Fruit fly (Drosophila melanogaster): ENCODE measurements around the gene OXA1L.

The OXA1L gene

DNA sequence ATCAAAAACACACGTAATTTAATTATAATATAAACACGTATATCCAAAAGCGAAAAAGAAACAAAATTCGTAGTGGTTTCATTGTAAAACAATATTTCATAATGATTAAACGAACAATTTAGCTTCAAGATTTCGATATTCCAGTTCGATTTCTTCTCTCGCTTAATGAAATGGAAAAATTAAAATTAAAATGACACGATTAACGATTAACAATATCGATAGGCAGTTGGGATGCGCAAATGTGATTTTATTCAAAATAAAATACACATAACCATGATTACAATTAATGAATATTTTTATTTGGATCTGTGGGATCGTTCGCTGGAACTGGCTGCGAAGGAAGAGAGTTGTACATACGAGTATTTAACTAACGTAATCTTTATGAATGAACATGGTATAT is 10.2 kb downstream of the OXA1L start:
- TF ChIP-seq CG12768 (GFP tag; optimal IDR thresholded peaks at IDR 0.05) (no peak), kay (GFP tag; ENCODE audit: borderline replicate concordance) (peak; percentile 31)

- TF ChIP-seq CG12768 (GFP tag; optimal IDR thresholded peaks at IDR 0.05), result no peak
Measured at dm6 chr3L:10871534-10871933, 14.7 kb downstream of the OXA1L start.

dm6 chr3L:10870087-10870486 is 16.2 kb downstream of the OXA1L start:
- TF ChIP-seq Clk (GFP tag; optimal IDR thresholded peaks at IDR 0.05) (no peak), tj (GFP tag; optimal IDR thresholded peaks at IDR 0.05) (no peak), kay (GFP tag; ENCODE audit: borderline replicate concordance) (no peak), ovo (GFP tag; optimal IDR thresholded peaks at IDR 0.05) (no peak), CG7045 (GFP tag; optimal IDR thresholded peaks at IDR 0.05) (no peak), cnc (optimal IDR thresholded peaks at IDR 0.05) (no peak), bab1 (GFP tag; optimal IDR thresholded peaks at IDR 0.05) (no peak), CG14711 (tag; optimal IDR thresholded peaks at IDR 0.05) (no peak), CG11617 (GFP tag; optimal IDR thresholded peaks at IDR 0.05) (no peak), Crg-1 (GFP tag; optimal IDR thresholded peaks at IDR 0.05) (no peak), CG7101 (tag; optimal IDR thresholded peaks at IDR 0.05) (no peak)

- TF ChIP-seq cic (GFP tag; optimal IDR thresholded peaks at IDR 0.05), result peak; percentile 20
- TF ChIP-seq CG33017 (tag; optimal IDR thresholded peaks at IDR 0.05), result no peak
Measured at dm6 chr3L:10869144-10869543, 17.1 kb downstream of the OXA1L start.

DNA sequence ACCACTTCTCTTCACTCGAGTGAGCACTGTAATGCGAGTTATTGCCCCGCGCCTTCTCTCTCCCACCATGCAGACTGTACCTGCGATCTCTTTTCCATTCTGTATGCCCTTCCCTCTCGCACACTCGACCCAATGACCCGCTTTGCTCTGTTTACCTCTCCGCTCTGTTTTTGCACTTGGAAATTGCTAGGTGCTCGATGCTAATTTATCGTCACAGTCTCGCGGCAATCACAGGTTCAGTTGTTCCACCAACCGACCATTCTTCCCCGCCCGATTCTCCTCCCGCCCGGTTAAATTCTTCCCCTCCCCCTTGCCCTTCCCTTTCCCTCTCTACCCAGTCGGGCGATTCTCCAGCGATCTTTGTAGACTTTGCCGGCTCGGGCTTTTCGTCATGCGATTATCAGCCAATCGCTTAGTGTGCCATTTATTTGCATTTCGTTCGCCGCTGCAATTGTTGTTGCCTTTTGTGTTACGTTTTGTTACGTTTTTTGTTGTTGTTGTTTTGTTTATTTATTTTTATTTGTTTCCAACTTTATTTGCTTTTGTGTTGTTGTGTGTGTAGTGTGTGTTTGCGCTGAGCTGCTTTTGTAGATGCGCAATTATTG is 18.4 kb downstream of the OXA1L start:
- TF ChIP-seq toe (GFP tag; optimal IDR thresholded peaks at IDR 0.05), result peak; percentile 52
- no peak for TF ChIP-seq CG1620 (GFP tag; optimal IDR thresholded peaks at IDR 0.05)
- no peak for TF ChIP-seq cnc (optimal IDR thresholded peaks at IDR 0.05)
- peak; percentile 62 for TF ChIP-seq tj (GFP tag; optimal IDR thresholded peaks at IDR 0.05)
- TF ChIP-seq cic (GFP tag; optimal IDR thresholded peaks at IDR 0.05), result peak; percentile 95
- TF ChIP-seq bab1 (GFP tag; optimal IDR thresholded peaks at IDR 0.05), result peak; percentile 35
- TF ChIP-seq Hr96 (GFP tag; optimal IDR thresholded peaks at IDR 0.05), result no peak
- TF ChIP-seq CG12768 (GFP tag; optimal IDR thresholded peaks at IDR 0.05), result peak; percentile 98
- TF ChIP-seq CG11617 (GFP tag; optimal IDR thresholded peaks at IDR 0.05), result peak; percentile 43
- TF ChIP-seq Clk (GFP tag; optimal IDR thresholded peaks at IDR 0.05), result peak; percentile 28
- TF ChIP-seq CG5204 (GFP tag; optimal IDR thresholded peaks at IDR 0.05), result peak; percentile 43
- peak; percentile 79 for TF ChIP-seq CG7045 (GFP tag; optimal IDR thresholded peaks at IDR 0.05)
- peak; percentile 35 for TF ChIP-seq CG14711 (tag; optimal IDR thresholded peaks at IDR 0.05)
- TF ChIP-seq CG33017 (tag; optimal IDR thresholded peaks at IDR 0.05), result peak; percentile 75
- peak; percentile 99 for TF ChIP-seq kay (GFP tag; ENCODE audit: borderline replicate concordance)
- peak; percentile 53 for TF ChIP-seq ovo (GFP tag; optimal IDR thresholded peaks at IDR 0.05)
- TF ChIP-seq Mnt (GFP tag; optimal IDR thresholded peaks at IDR 0.05), result peak; percentile 43
- TF ChIP-seq Crg-1 (GFP tag; optimal IDR thresholded peaks at IDR 0.05), result peak; percentile 57
- TF ChIP-seq CG7101 (tag; optimal IDR thresholded peaks at IDR 0.05), result peak; percentile 54
- peak; percentile 54 for TF ChIP-seq pad (GFP tag; optimal IDR thresholded peaks at IDR 0.05)

dm6 chr3L:10867380-10867648 is 19.0 kb downstream of the OXA1L start:
- peak; percentile 60 for TF ChIP-seq kay (GFP tag; ENCODE audit: borderline replicate concordance)
- no peak for TF ChIP-seq Crg-1 (GFP tag; optimal IDR thresholded peaks at IDR 0.05)

DNA sequence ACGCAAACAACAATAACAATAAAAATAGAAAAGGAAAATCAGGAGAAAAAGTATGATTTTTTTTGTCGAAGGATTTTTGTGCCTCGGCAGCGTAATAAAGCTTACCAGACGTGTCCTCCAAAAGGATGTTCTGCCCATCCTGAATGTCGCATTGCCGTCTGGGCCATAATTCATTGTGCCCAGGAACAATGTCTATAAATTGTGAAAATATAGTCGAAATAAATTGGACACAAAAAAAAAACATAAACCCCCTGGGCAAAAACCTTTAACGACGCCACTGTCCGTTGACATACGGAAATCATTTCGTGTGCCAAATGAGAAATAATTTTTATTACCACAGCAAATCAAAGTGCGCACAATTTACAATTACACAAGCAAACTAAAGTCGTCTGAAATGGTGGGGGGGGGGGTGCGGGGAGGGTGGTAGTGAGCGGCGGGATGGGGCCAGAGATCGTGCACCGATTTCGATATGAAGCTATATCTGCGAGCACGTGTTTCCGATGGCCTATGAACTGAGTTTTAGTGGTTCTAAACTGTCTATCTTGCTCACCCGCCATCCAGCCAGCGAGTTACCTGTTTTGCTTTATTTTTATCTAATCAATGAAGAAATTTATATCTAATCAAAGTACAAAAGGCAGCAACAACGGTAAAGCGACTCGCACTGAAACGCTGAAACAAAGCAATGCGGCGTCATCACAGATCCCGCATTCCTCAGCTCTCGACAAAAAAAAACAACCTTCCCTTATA is 19.5 kb downstream of the OXA1L start:
- TF ChIP-seq toe (GFP tag; optimal IDR thresholded peaks at IDR 0.05) (peak; percentile 47), cic (GFP tag; optimal IDR thresholded peaks at IDR 0.05) (no peak), CG11617 (GFP tag; optimal IDR thresholded peaks at IDR 0.05) (peak; percentile 45), Hr96 (GFP tag; optimal IDR thresholded peaks at IDR 0.05) (peak; percentile 60), pad (GFP tag; optimal IDR thresholded peaks at IDR 0.05) (no peak), bab1 (GFP tag; optimal IDR thresholded peaks at IDR 0.05) (no peak), Clk (GFP tag; optimal IDR thresholded peaks at IDR 0.05) (peak; percentile 70), Mnt (GFP tag; optimal IDR thresholded peaks at IDR 0.05) (no peak), CG12768 (GFP tag; optimal IDR thresholded peaks at IDR 0.05) (peak; percentile 77), CG33017 (tag; optimal IDR thresholded peaks at IDR 0.05) (peak; percentile 66), CG14711 (tag; optimal IDR thresholded peaks at IDR 0.05) (peak; percentile 65), CG5204 (GFP tag; optimal IDR thresholded peaks at IDR 0.05) (peak; percentile 71), CG7101 (tag; optimal IDR thresholded peaks at IDR 0.05) (peak; percentile 36), kay (GFP tag; ENCODE audit: borderline replicate concordance) (no peak), tj (GFP tag; optimal IDR thresholded peaks at IDR 0.05) (peak; percentile 24), CG1620 (GFP tag; optimal IDR thresholded peaks at IDR 0.05) (peak; percentile 21), ovo (GFP tag; optimal IDR thresholded peaks at IDR 0.05) (peak; percentile 17), CG7045 (GFP tag; optimal IDR thresholded peaks at IDR 0.05) (peak; percentile 86), cnc (optimal IDR thresholded peaks at IDR 0.05) (no peak), Crg-1 (GFP tag; optimal IDR thresholded peaks at IDR 0.05) (peak; percentile 27)

All from whole organism, adult.